Worm (Caenorhabditis elegans): Measurements from ENCODE around the gene srw-103.

srw-103 gene

ce11 chrV:1699228-1699795, 17.7 kb upstream of the srw-103 start:
- no peak for TF ChIP-seq pros-1 (tag; optimal IDR thresholded peaks at IDR 0.05)
- TF ChIP-seq C38D4.7 (GFP tag; optimal IDR thresholded peaks at IDR 0.05) = no peak
- TF ChIP-seq ceh-6 (GFP tag; optimal IDR thresholded peaks at IDR 0.05) = no peak
- no peak for TF ChIP-seq unc-3 (GFP tag; conservative IDR thresholded peaks at IDR 0.05)
- TF ChIP-seq unc-3 (tag; optimal IDR thresholded peaks at IDR 0.05) = no peak
- no peak for TF ChIP-seq pag-3 (tag; optimal IDR thresholded peaks at IDR 0.05; ENCODE audit: borderline replicate concordance)

ce11 chrV:1701584-1702101, 15.3 kb upstream of the srw-103 start, which contains the start of gene srw-90:
srw-90 (plus strand) TSS chrV:1702051.
- TF ChIP-seq dve-1 (tag; optimal IDR thresholded peaks at IDR 0.05) (no peak), eyg-1 (tag; optimal IDR thresholded peaks at IDR 0.05) (no peak), elt-2 (tag; optimal IDR thresholded peaks at IDR 0.05) (no peak), C08G9.2 (tag; optimal IDR thresholded peaks at IDR 0.05) (no peak), rnt-1 (tag; optimal IDR thresholded peaks at IDR 0.05) (no peak), madf-2 (tag; optimal IDR thresholded peaks at IDR 0.05) (no peak), Y22D7AL.16 (tag; optimal IDR thresholded peaks at IDR 0.05) (no peak), K02D7.2 (tag; optimal IDR thresholded peaks at IDR 0.05) (no peak), npax-4 (tag; optimal IDR thresholded peaks at IDR 0.05) (no peak)

- TF ChIP-seq ceh-19 (GFP tag; optimal IDR thresholded peaks at IDR 0.05) = no peak
- TF ChIP-seq syd-9 (tag; optimal IDR thresholded peaks at IDR 0.05) = no peak
- TF ChIP-seq unc-86 (tag; optimal IDR thresholded peaks at IDR 0.05) = no peak
- TF ChIP-seq che-1 (tag; optimal IDR thresholded peaks at IDR 0.05) = no peak
- no peak for TF ChIP-seq ceh-24 (tag; optimal IDR thresholded peaks at IDR 0.05)
- no peak for TF ChIP-seq unc-55 (GFP tag; optimal IDR thresholded peaks at IDR 0.05)
- no peak for TF ChIP-seq pqm-1 (tag; optimal IDR thresholded peaks at IDR 0.05)
- no peak for TF ChIP-seq sox-2 (GFP tag; IDR thresholded peaks at IDR 0.05)
- no peak for TF ChIP-seq ceh-18 (tag; optimal IDR thresholded peaks at IDR 0.05)
- TF ChIP-seq C08G9.2 (tag; optimal IDR thresholded peaks at IDR 0.05) = no peak
- TF ChIP-seq ets-4 (tag; optimal IDR thresholded peaks at IDR 0.05) = no peak
Measured at ce11 chrV:1708441-1708840, 8.6 kb upstream of the srw-103 start, which contains the start of gene srw-99. srw-99 (plus strand) TSS chrV:1708741.

ce11 chrV:1710909-1711308, 6.1 kb upstream of the srw-103 start, which contains the start of gene srw-100:
srw-100 (plus strand) TSS chrV:1711209.
- TF ChIP-seq C38D4.7 (GFP tag; optimal IDR thresholded peaks at IDR 0.05) (no peak), pha-2 (tag; optimal IDR thresholded peaks at IDR 0.05) (no peak), ama-1 (optimal IDR thresholded peaks at IDR 0.05) (no peak), ceh-6 (GFP tag; optimal IDR thresholded peaks at IDR 0.05) (no peak), hlh-8 (tag; optimal IDR thresholded peaks at IDR 0.05) (no peak), ceh-2 (tag; optimal IDR thresholded peaks at IDR 0.05) (no peak), ahr-1 (tag; optimal IDR thresholded peaks at IDR 0.05) (no peak), fkh-6 (tag; optimal IDR thresholded peaks at IDR 0.05) (no peak), hlh-15 (tag; optimal IDR thresholded peaks at IDR 0.05) (no peak), ceh-19 (GFP tag; optimal IDR thresholded peaks at IDR 0.05) (no peak), nfya-1 (tag; optimal IDR thresholded peaks at IDR 0.05) (no peak), lin-11 (tag; optimal IDR thresholded peaks at IDR 0.05) (no peak), syd-9 (tag; optimal IDR thresholded peaks at IDR 0.05) (no peak), unc-3 (GFP tag; conservative IDR thresholded peaks at IDR 0.05) (no peak), unc-3 (tag; optimal IDR thresholded peaks at IDR 0.05) (no peak), ets-4 (tag; optimal IDR thresholded peaks at IDR 0.05) (no peak), pha-4 (tag; optimal IDR thresholded peaks at IDR 0.05) (no peak), ceh-45 (GFP tag; IDR thresholded peaks at IDR 0.05) (no peak), dve-1 (tag; optimal IDR thresholded peaks at IDR 0.05) (no peak), dmd-4 (tag; optimal IDR thresholded peaks at IDR 0.05; ENCODE audit: borderline replicate concordance) (no peak), ceh-22 (tag; optimal IDR thresholded peaks at IDR 0.05) (no peak)

Measured in whole organism, late embryonic.